Fruit fly (Drosophila melanogaster) whole organism, embryonic: ENCODE results near the gene CG4615.

Experiments
- CG13624 ChIP-seq: fragments of 200-800 bp; sonication (Bioruptor generic); optimal IDR thresholded peaks from 2 replicates; lab custom pipeline; 2016; ENCODE audit warnings: missing biosample characterization, missing genetic modification characterization
- CG1603 ChIP-seq: fragments of 200-800 bp; sonication (Bioruptor generic); optimal IDR thresholded peaks from 2 replicates; lab custom pipeline; 2019; ENCODE audit warnings: missing biosample characterization, mild to moderate bottlenecking, missing genetic modification characterization, moderate library complexity
- CG16813 ChIP-seq: fragments of 200-800 bp; sonication (Bioruptor generic); IDR thresholded peaks from 3 replicates; pipeline ENCODE4 v1.3.6; 2022; ENCODE audit warnings: missing biosample characterization, missing genetic modification characterization; ENCODE audit not compliant: partially characterized antibody
- CG17568 ChIP-seq: fragments of 200-800 bp; sonication (Bioruptor generic); optimal IDR thresholded peaks from 2 replicates; lab custom pipeline; 2018; ENCODE audit warnings: missing biosample characterization, mild to moderate bottlenecking, missing genetic modification characterization, moderate library complexity
- CG2202 ChIP-seq: fragments of 200-800 bp; sonication (Bioruptor generic); optimal IDR thresholded peaks from 2 replicates; lab custom pipeline; 2018; ENCODE audit warnings: missing biosample characterization, mild to moderate bottlenecking, missing genetic modification characterization
- CG3726 ChIP-seq: fragments of 200-800 bp; sonication (Bioruptor generic); IDR thresholded peaks from 3 replicates; pipeline ENCODE4, ENCODE4 v1.3.6; 2022; ENCODE audit warnings: missing biosample characterization, missing genetic modification characterization
- CG3838 ChIP-seq: fragments of 200-800 bp; sonication (Bioruptor generic); optimal IDR thresholded peaks from 3 replicates; lab custom pipeline; 2016; ENCODE audit warnings: missing biosample characterization, missing genetic modification characterization
- br ChIP-seq: fragments of >200 bp; optimal IDR thresholded peaks from 2 replicates; lab custom pipeline; 2017
- eyg ChIP-seq: fragments of 200-800 bp; sonication (Bioruptor generic); optimal IDR thresholded peaks from 3 replicates; lab custom pipeline; 2016; ENCODE audit warnings: missing biosample characterization, missing genetic modification characterization
- kay ChIP-seq: fragments of 200-800 bp; sonication (Bioruptor generic); optimal IDR thresholded peaks from 2 replicates; lab custom pipeline; 2016; ENCODE audit warnings: missing biosample characterization, missing genetic modification characterization
- pum ChIP-seq: fragments of 200-800 bp; sonication (Bioruptor generic); optimal IDR thresholded peaks from 2 replicates; lab custom pipeline; 2016; ENCODE audit warnings: missing biosample characterization, missing genetic modification characterization
- tap ChIP-seq: fragments of 200-800 bp; optimal IDR thresholded peaks from 3 replicates; lab custom pipeline; 2019; ENCODE audit warnings: missing biosample characterization, mild to moderate bottlenecking, missing genetic modification characterization, moderate library complexity
- ttk ChIP-seq: fragments of 200-800 bp; sonication (Bioruptor generic); IDR thresholded peaks from 2 replicates; pipeline ENCODE4 v2.1.2; 2022; ENCODE audit warnings: missing biosample characterization, missing genetic modification characterization

dm6 chrX:7117729-7118128 is 15.6 kb upstream of the CG4615 start:
- no peak for TF ChIP-seq CG3838
- peak; percentile 33 for TF ChIP-seq pum
- TF ChIP-seq CG2202 (tag; lab: Kevin White, UChicago): peak; percentile 34
- peak; percentile 35; the same call in 1 of the 2 replicates for TF ChIP-seq ttk (GFP tag; lab: Robert Waterston, UW)
- TF ChIP-seq kay (GFP tag; lab: Kevin White, UChicago): no peak
- peak; percentile 29 for TF ChIP-seq CG13624 (GFP tag; lab: Kevin White, UChicago)
- peak; percentile 52 for TF ChIP-seq tap
- TF ChIP-seq CG16813 (GFP tag; lab: Robert Waterston, UW): no peak
- no peak for TF ChIP-seq CG3726 (GFP tag; lab: Robert Waterston, UW)
- TF ChIP-seq eyg: no peak
- TF ChIP-seq CG17568: peak; percentile 36
- TF ChIP-seq br (lab: Kevin White, UChicago): no peak
- TF ChIP-seq CG1603 (tag; lab: Kevin White, UChicago): peak; percentile 82
